Worm (Caenorhabditis elegans) whole organism, L2 larva: Measurements from ENCODE around the gene cat-1.

Experiments
- C34F6.9 ChIP-seq: fragments of 150-350 bp; optimal IDR thresholded peaks from 2 replicates; lab custom pipeline; 2014; ENCODE audit warnings: missing biosample characterization, missing genetic modification characterization
- F13H6.1 ChIP-seq: sonication (generic microtip); optimal IDR thresholded peaks from 2 replicates; lab custom pipeline; 2016; ENCODE audit warnings: missing genetic modification characterization, missing compliant biosample characterization
- R02D3.7 ChIP-seq: fragments of 150-350 bp; optimal IDR thresholded peaks from 2 replicates; lab custom pipeline; 2014; ENCODE audit warnings: missing biosample characterization, missing genetic modification characterization
- Y55F3AM.14 ChIP-seq: fragments of 200-800 bp; sonication (Bioruptor generic); optimal IDR thresholded peaks from 2 replicates; lab custom pipeline; 2018; ENCODE audit warnings: mild to moderate bottlenecking, missing genetic modification characterization, missing compliant biosample characterization
- ZK546.5 ChIP-seq: sonication (generic microtip); optimal IDR thresholded peaks from 2 replicates; lab custom pipeline; 2017; ENCODE audit warnings: missing biosample characterization, missing genetic modification characterization
- alr-1 ChIP-seq: fragments of 150-350 bp; optimal IDR thresholded peaks from 2 replicates; lab custom pipeline; 2014; ENCODE audit warnings: missing biosample characterization, missing genetic modification characterization
- aly-2 ChIP-seq: fragments of 150-350 bp; optimal IDR thresholded peaks from 2 replicates; lab custom pipeline; 2014; ENCODE audit warnings: missing biosample characterization, missing genetic modification characterization
- ama-1 ChIP-seq: fragments of 150-350 bp; optimal IDR thresholded peaks from 2 replicates; lab custom pipeline; 2018; ENCODE audit warnings: inconsistent platforms
- blmp-1 ChIP-seq: sonication (generic microtip); optimal IDR thresholded peaks from 2 replicates; lab custom pipeline; 2017; ENCODE audit warnings: missing genetic modification characterization, mild to moderate bottlenecking, missing compliant biosample characterization, antibody characterized with exemption, moderate library complexity; ENCODE audit not compliant: insufficient read depth
- ceh-16 ChIP-seq: fragments of 150-350 bp; optimal IDR thresholded peaks from 2 replicates; lab custom pipeline; 2014; ENCODE audit warnings: missing biosample characterization, missing genetic modification characterization
- ceh-82 ChIP-seq: fragments of 150-350 bp; optimal IDR thresholded peaks from 2 replicates; lab custom pipeline; 2014; ENCODE audit warnings: missing biosample characterization, missing genetic modification characterization
- crh-2 ChIP-seq: sonication (generic microtip); optimal IDR thresholded peaks from 2 replicates; lab custom pipeline; 2017; ENCODE audit warnings: missing biosample characterization, missing genetic modification characterization
- dmd-4 ChIP-seq: sonication (generic microtip); optimal IDR thresholded peaks from 2 replicates; lab custom pipeline; 2017; ENCODE audit warnings: missing biosample characterization, missing genetic modification characterization
- egl-27 ChIP-seq: sonication (generic microtip); optimal IDR thresholded peaks from 3 replicates; lab custom pipeline; 2017; ENCODE audit warnings: missing biosample characterization, missing genetic modification reagents, missing genetic modification characterization
- elt-1 ChIP-seq: fragments of 150-350 bp; optimal IDR thresholded peaks from 2 replicates; lab custom pipeline; 2014; ENCODE audit warnings: missing biosample characterization, missing genetic modification characterization
- elt-3 ChIP-seq: sonication (generic microtip); optimal IDR thresholded peaks from 2 replicates; lab custom pipeline; 2017; ENCODE audit warnings: missing biosample characterization, missing genetic modification characterization
- fos-1 ChIP-seq: fragments of 150-350 bp; optimal IDR thresholded peaks from 2 replicates; lab custom pipeline; 2014; ENCODE audit warnings: missing biosample characterization, missing genetic modification characterization
- lin-11 ChIP-seq: fragments of 150-350 bp; sonication (generic microtip); optimal IDR thresholded peaks from 2 replicates; lab custom pipeline; 2014; ENCODE audit warnings: missing biosample characterization, missing genetic modification characterization, inconsistent platforms, mixed read lengths
- lin-13 ChIP-seq: fragments of 150-350 bp; optimal IDR thresholded peaks from 2 replicates; lab custom pipeline; 2014; ENCODE audit warnings: missing biosample characterization, missing genetic modification reagents, missing genetic modification characterization
- lsy-2 ChIP-seq, 2 experiments: fragments of 150-350 bp in 1 of 2; sonication (generic microtip) in 1 of 2; optimal IDR thresholded peaks; 2 replicates each; lab custom pipeline; 2014 to 2017; ENCODE audit warnings: missing biosample characterization in 2 of 2, missing genetic modification characterization in 2 of 2
- mab-5 ChIP-seq: fragments of 150-350 bp; optimal IDR thresholded peaks from 2 replicates; lab custom pipeline; 2014; ENCODE audit warnings: missing biosample characterization, missing genetic modification characterization
- mbf-1 ChIP-seq: sonication (generic microtip); optimal IDR thresholded peaks from 2 replicates; lab custom pipeline; 2017; ENCODE audit warnings: missing biosample characterization, missing genetic modification characterization
- mdl-1 ChIP-seq, 2 experiments: fragments of 150-350 bp in 1 of 2; sonication (generic microtip) in 1 of 2; optimal IDR thresholded peaks; 2 replicates each; lab custom pipeline; 2017; ENCODE audit warnings: missing biosample characterization in 2 of 2, missing genetic modification characterization in 2 of 2
- nhr-10 ChIP-seq: sonication (generic microtip); optimal IDR thresholded peaks from 2 replicates; lab custom pipeline; 2017; ENCODE audit warnings: missing biosample characterization, missing genetic modification characterization
- nhr-11 ChIP-seq: fragments of 150-350 bp; optimal IDR thresholded peaks from 2 replicates; lab custom pipeline; 2014; ENCODE audit warnings: missing biosample characterization, missing genetic modification characterization
- nhr-12 ChIP-seq: fragments of 150-350 bp; optimal IDR thresholded peaks from 2 replicates; lab custom pipeline; 2014; ENCODE audit warnings: missing biosample characterization, missing genetic modification characterization
- nhr-129 ChIP-seq: fragments of 150-350 bp; optimal IDR thresholded peaks from 2 replicates; lab custom pipeline; 2014; ENCODE audit warnings: missing biosample characterization, missing genetic modification characterization
- nhr-21 ChIP-seq: fragments of 150-350 bp; optimal IDR thresholded peaks from 2 replicates; lab custom pipeline; 2014; ENCODE audit warnings: missing biosample characterization, missing genetic modification characterization
- nhr-23 ChIP-seq: fragments of 150-350 bp; optimal IDR thresholded peaks from 2 replicates; lab custom pipeline; 2014; ENCODE audit warnings: missing biosample characterization, missing genetic modification reagents, missing genetic modification characterization
- nhr-237 ChIP-seq: fragments of 150-350 bp; optimal IDR thresholded peaks from 2 replicates; lab custom pipeline; 2014; ENCODE audit warnings: missing biosample characterization, missing genetic modification characterization
- nhr-25 ChIP-seq: fragments of 150-350 bp; sonication (generic microtip); optimal IDR thresholded peaks from 3 replicates; lab custom pipeline; 2014; ENCODE audit warnings: missing biosample characterization, missing genetic modification characterization
- nhr-6 ChIP-seq: fragments of 150-350 bp; optimal IDR thresholded peaks from 2 replicates; lab custom pipeline; 2014; ENCODE audit warnings: missing biosample characterization, missing genetic modification characterization
- nhr-77 ChIP-seq: fragments of 150-350 bp; optimal IDR thresholded peaks from 2 replicates; lab custom pipeline; 2014; ENCODE audit warnings: missing biosample characterization, missing genetic modification characterization
- sem-4 ChIP-seq: fragments of 150-350 bp; optimal IDR thresholded peaks from 2 replicates; lab custom pipeline; 2014; ENCODE audit warnings: missing biosample characterization, missing genetic modification reagents, missing genetic modification characterization
- skn-1 ChIP-seq: sonication (generic microtip); optimal IDR thresholded peaks from 2 replicates; lab custom pipeline; 2017; ENCODE audit warnings: missing biosample characterization, missing genetic modification characterization
- sma-3 ChIP-seq: sonication (generic microtip); optimal IDR thresholded peaks from 2 replicates; lab custom pipeline; 2016; ENCODE audit warnings: missing genetic modification reagents, missing genetic modification characterization, missing compliant biosample characterization
- sma-9 ChIP-seq, 2 experiments: fragments of 150-350 bp in 1 of 2; sonication (generic microtip) in 1 of 2; optimal IDR thresholded peaks; 2 replicates each; lab custom pipeline; 2014 to 2016; ENCODE audit warnings: missing genetic modification characterization in 2 of 2, mild to moderate bottlenecking in 1 of 2, missing biosample characterization in 1 of 2, missing compliant biosample characterization in 1 of 2, missing genetic modification reagents in 1 of 2, moderate library complexity in 1 of 2
- snpc-4 ChIP-seq: fragments of 150-350 bp; optimal IDR thresholded peaks from 2 replicates; lab custom pipeline; 2014; ENCODE audit warnings: missing biosample characterization, missing genetic modification characterization
- unc-55 ChIP-seq: fragments of 150-350 bp; sonication (generic microtip); optimal IDR thresholded peaks from 3 replicates; lab custom pipeline; 2014; ENCODE audit warnings: missing biosample characterization, missing genetic modification reagents, missing genetic modification characterization
- unc-62 ChIP-seq: fragments of 150-350 bp; optimal IDR thresholded peaks from 2 replicates; lab custom pipeline; 2014; ENCODE audit warnings: missing biosample characterization, missing genetic modification reagents, missing genetic modification characterization
- zag-1 ChIP-seq: fragments of 150-350 bp; optimal IDR thresholded peaks from 2 replicates; lab custom pipeline; 2014; ENCODE audit warnings: missing biosample characterization, missing genetic modification characterization
- ztf-1 ChIP-seq: fragments of 200-800 bp; sonication (Bioruptor generic); conservative IDR thresholded peaks from 2 replicates; pipeline ENCODE4 v1.3.6; 2022; ENCODE audit warnings: missing genetic modification characterization, missing compliant biosample characterization
- ztf-11 ChIP-seq: sonication (generic microtip); optimal IDR thresholded peaks from 2 replicates; lab custom pipeline; 2017; ENCODE audit warnings: missing biosample characterization, missing genetic modification characterization
- ztf-4 ChIP-seq: fragments of 150-350 bp; optimal IDR thresholded peaks from 2 replicates; lab custom pipeline; 2014; ENCODE audit warnings: missing biosample characterization, missing genetic modification characterization

cat-1 gene

ce11 chrX:5699555-5699954 lies 11.0 kb downstream of the cat-1 start:
- TF ChIP-seq nhr-6 (tag; lab: Kevin White, UChicago) = no peak
- TF ChIP-seq Y55F3AM.14 = no peak
- no peak for TF ChIP-seq elt-1 (tag; lab: Kevin White, UChicago)
- no peak for TF ChIP-seq ztf-4
- TF ChIP-seq nhr-21 = no peak
- TF ChIP-seq nhr-129 (tag; lab: Kevin White, UChicago) = no peak
- TF ChIP-seq egl-27 (tag; lab: Kevin White, UChicago) = no peak
- no peak for TF ChIP-seq zag-1 (tag; lab: Kevin White, UChicago)
- TF ChIP-seq unc-55 = no peak
- TF ChIP-seq sma-3 (GFP tag; lab: Kevin White, UChicago) = no peak
- no peak for TF ChIP-seq ceh-82 (tag; lab: Kevin White, UChicago)
- no peak for TF ChIP-seq alr-1 (tag; lab: Kevin White, UChicago)
- TF ChIP-seq sem-4 (tag; lab: Kevin White, UChicago) = no peak
- TF ChIP-seq nhr-23 (tag; lab: Kevin White, UChicago) = no peak
- TF ChIP-seq crh-2 (tag; lab: Kevin White, UChicago) = no peak
- no peak for TF ChIP-seq mab-5 (tag; lab: Kevin White, UChicago)
- no peak for TF ChIP-seq ceh-16 (tag; lab: Kevin White, UChicago)
- TF ChIP-seq lin-11 (tag; lab: Kevin White, UChicago) = no peak

ce11 chrX:5698419-5698818 lies 12.1 kb downstream of the cat-1 start:
- TF ChIP-seq nhr-129 (tag; lab: Kevin White, UChicago) (no peak), ztf-4 (no peak), ztf-11 (no peak), skn-1 (no peak), sma-9 (GFP tag; optimal IDR thresholded peaks at IDR 0.05; lab: Kevin White, UChicago) (no peak), sma-9 (tag; optimal IDR thresholded peaks at IDR 0.05; lab: Kevin White, UChicago) (no peak)

ce11 chrX:5697208-5697607 lies 13.3 kb downstream of the cat-1 start, which contains the start of gene W01C8.5:
Gene W01C8.5, minus strand, starts transcription at chrX:5697308.
- no peak for TF ChIP-seq ztf-11
- TF ChIP-seq nhr-21 = no peak
- no peak for TF ChIP-seq mdl-1 (tag; optimal IDR thresholded peaks at IDR 0.05; lab: Kevin White, UChicago)
- no peak for TF ChIP-seq ceh-82 (tag; lab: Kevin White, UChicago)
- TF ChIP-seq zag-1 (tag; lab: Kevin White, UChicago) = no peak
- TF ChIP-seq nhr-11 = no peak
- TF ChIP-seq fos-1 (tag; lab: Kevin White, UChicago) = no peak
- TF ChIP-seq snpc-4 (tag; lab: Kevin White, UChicago) = no peak
- TF ChIP-seq sma-3 (GFP tag; lab: Kevin White, UChicago) = no peak
- TF ChIP-seq lin-11 (tag; lab: Kevin White, UChicago) = no peak
- TF ChIP-seq elt-1 (tag; lab: Kevin White, UChicago) = no peak
- no peak for TF ChIP-seq Y55F3AM.14
- TF ChIP-seq lin-13 = no peak
- TF ChIP-seq nhr-12 (tag; lab: Kevin White, UChicago) = no peak
- no peak for TF ChIP-seq egl-27 (tag; lab: Kevin White, UChicago)
- no peak for TF ChIP-seq nhr-10 (tag; lab: Kevin White, UChicago)

ce11 chrX:5696197-5696596 lies 14.3 kb downstream of the cat-1 start:
- TF ChIP-seq aly-2 (tag; lab: Kevin White, UChicago) (no peak), fos-1 (tag; lab: Kevin White, UChicago) (peak; percentile 80), dmd-4 (tag; lab: Kevin White, UChicago) (no peak), nhr-10 (tag; lab: Kevin White, UChicago) (no peak), unc-62 (GFP tag; lab: Kevin White, UChicago) (no peak), sem-4 (tag; lab: Kevin White, UChicago) (no peak), nhr-12 (tag; lab: Kevin White, UChicago) (no peak), blmp-1 (tag; lab: Kevin White, UChicago) (peak; percentile 50), Y55F3AM.14 (no peak), ztf-11 (no peak), nhr-237 (tag; lab: Kevin White, UChicago) (no peak), alr-1 (tag; lab: Kevin White, UChicago) (no peak), elt-3 (tag; lab: Kevin White, UChicago) (no peak), ama-1 (lab: Kevin White, UChicago) (no peak), sma-9 (GFP tag; optimal IDR thresholded peaks at IDR 0.05; lab: Kevin White, UChicago) (peak; percentile 92), sma-9 (tag; optimal IDR thresholded peaks at IDR 0.05; lab: Kevin White, UChicago) (peak; percentile 54), zag-1 (tag; lab: Kevin White, UChicago) (no peak), nhr-11 (no peak), snpc-4 (tag; lab: Kevin White, UChicago) (no peak), F13H6.1 (tag; lab: Kevin White, UChicago) (peak; percentile 77), nhr-129 (tag; lab: Kevin White, UChicago) (peak; percentile 64), ZK546.5 (tag; lab: Kevin White, UChicago) (no peak), unc-55 (no peak), mbf-1 (tag; lab: Kevin White, UChicago) (no peak), crh-2 (tag; lab: Kevin White, UChicago) (peak; percentile 52), R02D3.7 (tag; lab: Kevin White, UChicago) (no peak), lsy-2 (tag; optimal IDR thresholded peaks at IDR 0.05; lab: Kevin White, UChicago) (no peak), elt-1 (tag; lab: Kevin White, UChicago) (no peak), ceh-16 (tag; lab: Kevin White, UChicago) (no peak), ztf-1 (no peak), nhr-23 (tag; lab: Kevin White, UChicago) (no peak), mab-5 (tag; lab: Kevin White, UChicago) (no peak), nhr-77 (tag; lab: Kevin White, UChicago) (no peak), nhr-25 (peak; percentile 79), mdl-1 (tag; optimal IDR thresholded peaks at IDR 0.05; lab: Kevin White, UChicago) (peak in 1 of 2 experiments; percentile 44), C34F6.9 (tag; lab: Kevin White, UChicago) (peak; percentile 11), ztf-4 (no peak)
